Fruit fly (Drosophila melanogaster) whole organism, prepupa: Measurements from ENCODE around the gene Pdp1.

Experiments
- Blimp-1 ChIP-seq: fragments of 200-800 bp; sonication (Bioruptor generic); optimal IDR thresholded peaks from 3 replicates; lab custom pipeline; 2017; ENCODE audit warnings: missing biosample characterization, missing genetic modification characterization, mild to moderate bottlenecking, moderate library complexity, missing genetic modification reagents
- CG10631 ChIP-seq: fragments of 200-800 bp; sonication (Bioruptor generic); optimal IDR thresholded peaks from 2 replicates; lab custom pipeline; 2016; ENCODE audit warnings: missing biosample characterization, missing genetic modification characterization
- CG11762 ChIP-seq: fragments of 200-800 bp; sonication (Bioruptor generic); optimal IDR thresholded peaks from 3 replicates; lab custom pipeline; 2016; ENCODE audit warnings: missing biosample characterization, missing genetic modification characterization; ENCODE audit not compliant: insufficient read depth
- CG15336 ChIP-seq: fragments of 200-800 bp; sonication (Bioruptor generic); IDR thresholded peaks from 2 replicates; pipeline ENCODE4 v1.3.6; 2022; ENCODE audit warnings: missing biosample characterization, missing genetic modification characterization
- CG1621 ChIP-seq: fragments of 200-800 bp; sonication (Bioruptor generic); optimal IDR thresholded peaks from 3 replicates; lab custom pipeline; 2018; ENCODE audit warnings: missing biosample characterization, mild to moderate bottlenecking, missing genetic modification characterization
- CG31627 ChIP-seq: fragments of 200-800 bp; sonication (Bioruptor generic); optimal IDR thresholded peaks from 3 replicates; lab custom pipeline; 2016; ENCODE audit warnings: missing biosample characterization, missing genetic modification characterization
- CG32006 ChIP-seq: fragments of 200-800 bp; sonication (Bioruptor generic); optimal IDR thresholded peaks from 3 replicates; lab custom pipeline; 2017; ENCODE audit warnings: missing biosample characterization, mild to moderate bottlenecking, missing genetic modification characterization
- CG3919 ChIP-seq: fragments of 200-800 bp; sonication (Bioruptor generic); optimal IDR thresholded peaks from 3 replicates; lab custom pipeline; 2016; ENCODE audit warnings: missing biosample characterization, missing genetic modification characterization
- CG4318 ChIP-seq: fragments of 200-800 bp; sonication (Bioruptor generic); optimal IDR thresholded peaks from 3 replicates; lab custom pipeline; 2017; ENCODE audit warnings: missing biosample characterization, mild to moderate bottlenecking, missing genetic modification characterization
- CG6163 ChIP-seq: fragments of 200-800 bp; sonication (Bioruptor generic); IDR thresholded peaks from 3 replicates; pipeline ENCODE4 v1.3.6; 2022; ENCODE audit warnings: missing biosample characterization, missing genetic modification characterization
- CG6276 ChIP-seq: fragments of 200-800 bp; sonication (Bioruptor generic); optimal IDR thresholded peaks from 2 replicates; lab custom pipeline; 2017; ENCODE audit warnings: missing biosample characterization, mild to moderate bottlenecking, missing genetic modification characterization
- CG6792 ChIP-seq: fragments of 200-800 bp; sonication (Bioruptor generic); optimal IDR thresholded peaks from 3 replicates; lab custom pipeline; 2016; ENCODE audit warnings: missing biosample characterization, missing genetic modification characterization
- CG6808 ChIP-seq: fragments of 200-800 bp; sonication (Bioruptor generic); optimal IDR thresholded peaks from 3 replicates; lab custom pipeline; 2017; ENCODE audit warnings: missing biosample characterization, missing genetic modification characterization, mild to moderate bottlenecking, moderate library complexity, missing genetic modification reagents
- CG6854 ChIP-seq: fragments of 200-800 bp; sonication (Bioruptor generic); optimal IDR thresholded peaks from 2 replicates; lab custom pipeline; 2017; ENCODE audit warnings: missing biosample characterization, mild to moderate bottlenecking, missing genetic modification characterization
- CG7368 ChIP-seq: fragments of 200-800 bp; sonication (Bioruptor generic); optimal IDR thresholded peaks from 3 replicates; lab custom pipeline; 2016; ENCODE audit warnings: missing biosample characterization, missing genetic modification characterization
- CG8119 ChIP-seq: fragments of 200-800 bp; sonication (Bioruptor generic); IDR thresholded peaks from 3 replicates; pipeline ENCODE4 v1.3.6; 2022; ENCODE audit warnings: missing biosample characterization, missing genetic modification characterization
- CG9139 ChIP-seq: fragments of 200-800 bp; sonication (Bioruptor generic); optimal IDR thresholded peaks from 3 replicates; lab custom pipeline; 2017; ENCODE audit warnings: missing biosample characterization, mild to moderate bottlenecking, missing genetic modification characterization
- Eip78C ChIP-seq: fragments of 200-800 bp; sonication (Bioruptor generic); peaks from one replicate; lab custom pipeline; 2016; ENCODE audit warnings: missing biosample characterization, missing genetic modification characterization
- Ets21C ChIP-seq: fragments of 200-800 bp; sonication (Bioruptor generic); optimal IDR thresholded peaks from 3 replicates; lab custom pipeline; 2016; ENCODE audit warnings: missing biosample characterization, missing genetic modification characterization
- Ets96B ChIP-seq: fragments of 200-800 bp; optimal IDR thresholded peaks from 2 replicates; lab custom pipeline; 2019; ENCODE audit warnings: missing biosample characterization, mild to moderate bottlenecking, missing genetic modification characterization, moderate library complexity
- Gug ChIP-seq: fragments of 200-800 bp; sonication (Bioruptor generic); IDR thresholded peaks from 2 replicates; pipeline ENCODE4 v1.3.6; 2022; ENCODE audit warnings: missing biosample characterization, missing genetic modification characterization
- Hr38 ChIP-seq: sonication (Bioruptor generic); optimal IDR thresholded peaks from 2 replicates; lab custom pipeline; 2016; ENCODE audit warnings: missing biosample characterization, missing genetic modification characterization
- Hr39 ChIP-seq: fragments of 200-800 bp; sonication (Bioruptor generic); optimal IDR thresholded peaks from 2 replicates; lab custom pipeline; 2016; ENCODE audit warnings: missing biosample characterization, missing genetic modification characterization
- Hr4 ChIP-seq: fragments of 200-800 bp; sonication (Bioruptor generic); optimal IDR thresholded peaks from 3 replicates; lab custom pipeline; 2016; ENCODE audit warnings: missing biosample characterization, missing genetic modification characterization
- Lpt ChIP-seq: fragments of 200-800 bp; sonication (Bioruptor generic); optimal IDR thresholded peaks from 3 replicates; lab custom pipeline; 2016; ENCODE audit warnings: missing biosample characterization, missing genetic modification characterization
- Met ChIP-seq: fragments of 200-800 bp; sonication (Bioruptor generic); optimal IDR thresholded peaks from 3 replicates; lab custom pipeline; 2016; ENCODE audit warnings: missing biosample characterization, missing genetic modification characterization
- OdsH ChIP-seq: fragments of 200-800 bp; sonication (Bioruptor generic); optimal IDR thresholded peaks from 3 replicates; lab custom pipeline; 2016; ENCODE audit warnings: missing biosample characterization, missing genetic modification characterization
- Smox ChIP-seq: fragments of 200-800 bp; sonication (Bioruptor generic); optimal IDR thresholded peaks from 3 replicates; lab custom pipeline; 2016; ENCODE audit warnings: missing biosample characterization, missing genetic modification characterization
- achi ChIP-seq: fragments of 200-800 bp; sonication (Bioruptor generic); optimal IDR thresholded peaks from 3 replicates; lab custom pipeline; 2016; ENCODE audit warnings: missing biosample characterization, missing genetic modification characterization
- acj6 ChIP-seq: fragments of 200-800 bp; sonication (Bioruptor generic); optimal IDR thresholded peaks from 3 replicates; lab custom pipeline; 2016; ENCODE audit warnings: missing biosample characterization, missing genetic modification characterization
- cyc ChIP-seq: fragments of 200-800 bp; sonication (Bioruptor generic); optimal IDR thresholded peaks from 3 replicates; lab custom pipeline; 2016; ENCODE audit warnings: missing biosample characterization, missing genetic modification characterization
- dac ChIP-seq: fragments of 200-800 bp; sonication (Bioruptor generic); optimal IDR thresholded peaks from 2 replicates; lab custom pipeline; 2017; ENCODE audit warnings: missing biosample characterization, mild to moderate bottlenecking, missing genetic modification characterization
- eg ChIP-seq: fragments of 200-800 bp; sonication (Bioruptor generic); IDR thresholded peaks from 3 replicates; pipeline ENCODE4 v1.3.6; 2022; ENCODE audit warnings: missing biosample characterization, missing genetic modification characterization
- esn ChIP-seq: fragments of 200-800 bp; sonication (Bioruptor generic); optimal IDR thresholded peaks from 2 replicates; lab custom pipeline; 2016; ENCODE audit warnings: missing biosample characterization, mild to moderate bottlenecking, missing genetic modification characterization, moderate library complexity
- fd59A ChIP-seq: fragments of 200-800 bp; sonication (Bioruptor generic); optimal IDR thresholded peaks from 2 replicates; lab custom pipeline; 2017; ENCODE audit warnings: missing biosample characterization, mild to moderate bottlenecking, missing genetic modification characterization, missing genetic modification reagents
- fkh ChIP-seq: fragments of 200-800 bp; sonication (Bioruptor generic); optimal IDR thresholded peaks from 3 replicates; lab custom pipeline; 2017; ENCODE audit warnings: missing biosample characterization, mild to moderate bottlenecking, missing genetic modification characterization, moderate library complexity
- lz ChIP-seq: fragments of 200-800 bp; sonication (Bioruptor generic); optimal IDR thresholded peaks from 3 replicates; lab custom pipeline; 2016; ENCODE audit warnings: missing biosample characterization, missing genetic modification characterization
- net ChIP-seq: fragments of 200-800 bp; sonication (Bioruptor generic); optimal IDR thresholded peaks from 3 replicates; lab custom pipeline; 2016; ENCODE audit warnings: missing biosample characterization, missing genetic modification characterization
- salr ChIP-seq, 2 experiments: fragments of 200-800 bp; sonication (Bioruptor generic); optimal IDR thresholded peaks; 3 replicates each; lab custom pipeline; 2016 to 2018; ENCODE audit warnings: missing biosample characterization in 2 of 2, missing genetic modification characterization in 2 of 2, mild to moderate bottlenecking in 1 of 2
- spab ChIP-seq: fragments of 200-800 bp; sonication (Bioruptor generic); optimal IDR thresholded peaks from 2 replicates; lab custom pipeline; 2017; ENCODE audit warnings: missing biosample characterization, mild to moderate bottlenecking, missing genetic modification characterization, missing genetic modification reagents
- svp ChIP-seq: fragments of 200-800 bp; sonication (Bioruptor generic); peaks from one replicate; lab custom pipeline; 2016; ENCODE audit warnings: missing biosample characterization, missing genetic modification characterization
- vri ChIP-seq: fragments of 200-800 bp; sonication (Bioruptor generic); optimal IDR thresholded peaks from 3 replicates; lab custom pipeline; 2016; ENCODE audit warnings: missing biosample characterization, mild to moderate bottlenecking, missing genetic modification characterization

The Pdp1 gene

DNA sequence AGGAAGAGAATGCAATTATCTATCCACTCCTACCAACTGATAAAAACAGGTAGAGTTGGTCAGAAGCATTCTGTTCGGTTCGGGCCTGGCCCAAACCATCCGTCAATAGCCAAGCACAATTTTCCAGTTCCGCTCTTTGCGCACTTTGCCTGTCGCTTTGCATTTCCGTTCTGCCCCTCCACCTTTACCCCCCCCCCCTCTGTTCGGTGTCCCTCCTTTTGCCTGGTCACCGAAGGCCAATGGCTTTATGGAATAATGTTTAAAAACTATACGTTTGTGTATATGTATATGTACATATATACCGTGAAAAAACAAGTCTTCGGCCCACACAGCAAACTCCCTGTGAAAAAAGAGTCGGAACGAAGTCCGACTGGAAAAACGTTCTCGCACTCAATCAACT is 14.0 kb upstream of the Pdp1 start:
- TF ChIP-seq Hr4: no peak
- no peak for TF ChIP-seq vri (GFP tag; lab: Kevin White, UChicago)
- TF ChIP-seq lz (GFP tag; lab: Kevin White, UChicago): no peak
- TF ChIP-seq CG10631: no peak
- TF ChIP-seq Ets21C: no peak
- TF ChIP-seq CG6808 (GFP tag; lab: Kevin White, UChicago): no peak

DNA sequence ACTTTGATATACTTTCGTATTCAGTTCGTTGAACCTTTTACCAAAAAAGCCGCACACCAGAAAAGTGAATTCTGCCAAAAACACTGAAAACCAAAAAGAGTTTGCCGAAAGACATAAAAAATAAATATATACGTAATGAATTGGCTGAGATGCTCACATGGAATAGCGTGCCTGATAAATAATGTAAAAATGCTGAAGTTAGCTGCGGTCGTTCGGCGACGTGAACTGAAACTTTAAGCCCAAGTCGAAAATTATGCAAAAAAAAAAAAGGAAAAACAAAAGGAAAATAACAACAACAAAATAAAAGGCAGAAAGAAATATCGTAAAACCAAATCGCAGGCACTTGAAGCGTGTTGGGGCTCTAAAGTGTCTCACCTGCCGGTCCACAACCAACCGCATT is 12.4 kb upstream of the Pdp1 start:
- TF ChIP-seq Eip78C (GFP tag; lab: Kevin White, UChicago) (peak; percentile 44), svp (GFP tag; lab: Kevin White, UChicago) (peak; percentile 58), fd59A (no peak)

dm6 chr3L:7877466-7877865 is 10.3 kb upstream of the Pdp1 start:
- TF ChIP-seq CG1621: no peak
- no peak for TF ChIP-seq vri (GFP tag; lab: Kevin White, UChicago)
- peak; percentile 56; the same call in 2 of the 3 replicates for TF ChIP-seq CG8119 (GFP tag; lab: Robert Waterston, UW)
- TF ChIP-seq salr (GFP tag; optimal IDR thresholded peaks at IDR 0.05; lab: Kevin White, UChicago): peak in 1 of 2 experiments; percentile 18
- TF ChIP-seq CG6792 (GFP tag; lab: Kevin White, UChicago): no peak
- no peak for TF ChIP-seq CG6854 (GFP tag; lab: Kevin White, UChicago)
- TF ChIP-seq dac (GFP tag; lab: Kevin White, UChicago): peak; percentile 26
- TF ChIP-seq spab (GFP tag; lab: Kevin White, UChicago): no peak
- peak; percentile 1 for TF ChIP-seq CG7368
- no peak for TF ChIP-seq Ets21C
- peak; percentile 60 for TF ChIP-seq Eip78C (GFP tag; lab: Kevin White, UChicago)
- peak; percentile 71 for TF ChIP-seq Hr4
- TF ChIP-seq OdsH (GFP tag; lab: Kevin White, UChicago): no peak
- TF ChIP-seq CG6808 (GFP tag; lab: Kevin White, UChicago): no peak
- peak; percentile 51 for TF ChIP-seq CG6276 (GFP tag; lab: Kevin White, UChicago)
- no peak for TF ChIP-seq CG11762 (GFP tag; lab: Kevin White, UChicago)
- TF ChIP-seq CG31627 (GFP tag; lab: Kevin White, UChicago): no peak
- TF ChIP-seq Hr39 (GFP tag; lab: Kevin White, UChicago): no peak
- peak; percentile 65 for TF ChIP-seq CG32006 (GFP tag; lab: Kevin White, UChicago)
- TF ChIP-seq CG15336 (GFP tag; lab: Robert Waterston, UW): peak; percentile 55
- no peak for TF ChIP-seq CG9139 (GFP tag; lab: Kevin White, UChicago)
- no peak for TF ChIP-seq Ets96B (tag; lab: Kevin White, UChicago)
- TF ChIP-seq CG6163 (GFP tag; lab: Robert Waterston, UW): 0 out of 3 replicates have a peak, but pooled peaks have one; percentile 38
- TF ChIP-seq Blimp-1 (GFP tag; lab: Kevin White, UChicago): no peak
- peak; percentile 10 for TF ChIP-seq achi (GFP tag; lab: Kevin White, UChicago)
- peak; percentile 54; the same call in 2 of the 3 replicates for TF ChIP-seq eg
- peak; percentile 3 for TF ChIP-seq CG4318 (GFP tag; lab: Kevin White, UChicago)
- TF ChIP-seq Smox (GFP tag; lab: Kevin White, UChicago): no peak
- TF ChIP-seq net (GFP tag; lab: Kevin White, UChicago): peak; percentile 18
- no peak for TF ChIP-seq Met (GFP tag; lab: Kevin White, UChicago)
- peak; percentile 24 for TF ChIP-seq CG3919 (GFP tag; lab: Kevin White, UChicago)
- TF ChIP-seq fkh (GFP tag; lab: Kevin White, UChicago): no peak
- peak; percentile 2 for TF ChIP-seq acj6 (GFP tag; lab: Kevin White, UChicago)
- TF ChIP-seq svp (GFP tag; lab: Kevin White, UChicago): no peak
- peak; percentile 31 for TF ChIP-seq Lpt
- TF ChIP-seq esn (GFP tag; lab: Kevin White, UChicago): no peak
- no peak for TF ChIP-seq Hr38 (GFP tag; lab: Kevin White, UChicago)
- 0 out of 2 replicates have a peak, but pooled peaks have one; percentile 19 for TF ChIP-seq Gug
- no peak for TF ChIP-seq cyc (GFP tag; lab: Kevin White, UChicago)
